Worm (Caenorhabditis elegans): Measurements from ENCODE around the gene T26E4.10.
A peak's percentile ranks its signal among the peaks of the same experiment; 100 is the strongest.

The T26E4.10 gene

DNA sequence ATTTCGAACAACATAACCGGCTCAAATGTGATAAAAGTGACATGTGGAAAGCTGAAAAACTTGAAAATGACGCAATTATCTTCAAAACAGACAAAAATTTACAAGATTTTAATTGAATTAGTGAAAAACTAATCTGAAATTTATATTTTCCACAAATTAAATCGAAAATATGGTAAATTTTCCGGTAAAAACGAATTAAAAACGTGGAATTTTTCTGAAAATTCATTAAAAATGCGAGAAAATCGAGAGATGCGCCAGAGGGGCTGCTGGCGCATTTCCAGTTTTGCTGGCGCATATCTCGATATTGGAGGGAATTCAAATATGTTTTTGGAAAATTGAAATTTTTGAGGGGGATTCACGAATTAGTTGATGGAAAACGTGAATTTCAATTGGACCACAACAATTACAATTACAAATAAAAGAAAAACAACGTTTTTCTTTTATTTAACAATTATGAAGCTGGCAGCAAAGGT is 31.9 kb downstream of the T26E4.10 start, which contains the start of the genes haf-3 and F57A10.2 (continued):
- TF ChIP-seq Y5F2A.4 (GFP tag; optimal IDR thresholded peaks at IDR 0.05) (peak; percentile 40), nhr-111 (GFP tag; optimal IDR thresholded peaks at IDR 0.05) (no peak), duxl-1 (tag; optimal IDR thresholded peaks at IDR 0.05; ENCODE audit: poor library complexity) (peak; percentile 92), ceh-28 (tag; optimal IDR thresholded peaks at IDR 0.05) (no peak), lsy-2 (tag; optimal IDR thresholded peaks at IDR 0.05) (peak in 1 of 2 experiments; percentile 95), arid-1 (GFP tag; conservative IDR thresholded peaks at IDR 0.05) (0 out of 2 replicates have a peak, but pooled peaks have one; percentile 37), spr-1 (tag; optimal IDR thresholded peaks at IDR 0.05) (peak; percentile 78), jun-1 (tag; optimal IDR thresholded peaks at IDR 0.05) (peak; percentile 62), F37D6.2 (tag; optimal IDR thresholded peaks at IDR 0.05) (peak; percentile 77), snpc-4 (tag; optimal IDR thresholded peaks at IDR 0.05) (peak; percentile 34), Y75B8A.6 (GFP tag; IDR thresholded peaks at IDR 0.05) (no peak), dmd-6 (GFP tag; IDR thresholded peaks at IDR 0.05) (peak; percentile 89), mes-2 (tag; optimal IDR thresholded peaks at IDR 0.05; ENCODE audit: poor library complexity, severe bottlenecking) (peak; percentile 93), mxl-2 (GFP tag; conservative IDR thresholded peaks at IDR 0.05) (no peak), mdt-29 (GFP tag; IDR thresholded peaks at IDR 0.05) (no peak), fkh-10 (GFP tag; optimal IDR thresholded peaks at IDR 0.05) (peak; percentile 79), lin-38 (GFP tag; IDR thresholded peaks at IDR 0.05) (peak; percentile 90), dve-1 (tag; optimal IDR thresholded peaks at IDR 0.05; ENCODE audit: insufficient read depth) (peak; percentile 95), ceh-32 (tag; optimal IDR thresholded peaks at IDR 0.05; ENCODE audit: poor library complexity) (peak; percentile 38), tra-1 (GFP tag; IDR thresholded peaks at IDR 0.05) (peak; percentile 88), lir-3 (tag; optimal IDR thresholded peaks at IDR 0.05) (no peak), nhr-10 (tag; optimal IDR thresholded peaks at IDR 0.05) (no peak), Y48G9A.11 (GFP tag; IDR thresholded peaks at IDR 0.05) (peak; percentile 75), zfp-3 (GFP tag; conservative IDR thresholded peaks at IDR 0.05) (peak; percentile 63; the same call in 1 of the 2 replicates), lin-13 (GFP tag; optimal IDR thresholded peaks at IDR 0.05) (peak; percentile 83), dpl-1 (GFP tag; optimal IDR thresholded peaks at IDR 0.05) (peak; percentile 99), madf-5 (GFP tag; IDR thresholded peaks at IDR 0.05) (no peak), aha-1 (tag) (peak; percentile 76), R02D3.7 (tag; optimal IDR thresholded peaks at IDR 0.05) (no peak), Y105C5A.15 (GFP tag; IDR thresholded peaks at IDR 0.05) (no peak), madf-9 (GFP tag; conservative IDR thresholded peaks at IDR 0.05) (peak; percentile 56; the same call in 1 of the 2 replicates), nhr-102 (tag; optimal IDR thresholded peaks at IDR 0.05) (peak; percentile 92), pqm-1 (tag; optimal IDR thresholded peaks at IDR 0.05) (no peak), hlh-30 (tag; optimal IDR thresholded peaks at IDR 0.05; ENCODE audit: insufficient read depth) (peak; percentile 78), nhr-76 (tag; optimal IDR thresholded peaks at IDR 0.05) (no peak), dmd-8 (GFP tag; IDR thresholded peaks at IDR 0.05) (no peak), lin-29 (GFP tag; IDR thresholded peaks at IDR 0.05) (peak; percentile 62; the same call in 1 of the 2 replicates), ceh-20 (GFP tag; IDR thresholded peaks at IDR 0.05) (no peak), ces-1 (GFP tag; optimal IDR thresholded peaks at IDR 0.05) (peak; percentile 6), nhr-48 (tag; optimal IDR thresholded peaks at IDR 0.05) (peak; percentile 75), lin-1 (GFP tag; IDR thresholded peaks at IDR 0.05) (peak; percentile 55; the same call in 1 of the 2 replicates), nhr-28 (tag; optimal IDR thresholded peaks at IDR 0.05) (peak; percentile 73), set-16 (GFP tag; IDR thresholded peaks at IDR 0.05) (no peak), ztf-7 (tag; optimal IDR thresholded peaks at IDR 0.05) (peak; percentile 81), hif-1 (tag; optimal IDR thresholded peaks at IDR 0.05) (peak; percentile 44 to 54), nhr-77 (tag; optimal IDR thresholded peaks at IDR 0.05) (peak; percentile 90), ztf-11 (tag; optimal IDR thresholded peaks at IDR 0.05) (no peak), zip-2 (tag; optimal IDR thresholded peaks at IDR 0.05) (peak; percentile 76), rbr-2 (tag; optimal IDR thresholded peaks at IDR 0.05) (peak; percentile 88), egl-43 (GFP tag; IDR thresholded peaks at IDR 0.05) (no peak), F10B5.3 (tag; optimal IDR thresholded peaks at IDR 0.05) (peak; percentile 71)

Data from whole organism, L4 larva.